Fruit fly (Drosophila melanogaster) whole organism, pupa: ENCODE results near the gene CG43051.

Source experiments
- CG10348 ChIP-seq: fragments of 200-800 bp; sonication (Bioruptor generic); IDR thresholded peaks from 2 replicates; pipeline ENCODE4 v1.3.6; 2022; ENCODE audit warnings: missing biosample characterization, missing genetic modification characterization
- CG12605 ChIP-seq: fragments of 200-800 bp; sonication (Bioruptor generic); IDR thresholded peaks from 2 replicates; pipeline ENCODE4 v1.3.6; 2022; ENCODE audit warnings: missing biosample characterization, missing genetic modification characterization
- CG13204 ChIP-seq: fragments of 200-800 bp; sonication (Bioruptor generic); optimal IDR thresholded peaks from 2 replicates; lab custom pipeline; 2018; ENCODE audit warnings: missing biosample characterization, mild to moderate bottlenecking, missing genetic modification characterization, moderate library complexity
- CG14655 ChIP-seq: fragments of 200-800 bp; sonication (Bioruptor generic); optimal IDR thresholded peaks from 3 replicates; lab custom pipeline; 2017; ENCODE audit warnings: mild to moderate bottlenecking, missing biosample characterization, missing genetic modification reagents, missing genetic modification characterization
- CG15710 ChIP-seq: fragments of 200-800 bp; sonication (Bioruptor generic); optimal IDR thresholded peaks from 2 replicates; lab custom pipeline; 2018; ENCODE audit warnings: missing biosample characterization, mild to moderate bottlenecking, missing genetic modification characterization, moderate library complexity
- CG17806 ChIP-seq: fragments of 200-800 bp; sonication (Bioruptor generic); optimal IDR thresholded peaks from 2 replicates; lab custom pipeline; 2018; ENCODE audit warnings: missing biosample characterization, mild to moderate bottlenecking, missing genetic modification characterization, moderate library complexity
- CG32121 ChIP-seq: fragments of 200-800 bp; sonication (Bioruptor generic); IDR thresholded peaks from 2 replicates; pipeline ENCODE4 v1.3.6; 2022; ENCODE audit warnings: missing biosample characterization, missing genetic modification characterization
- CG34367 ChIP-seq: fragments of 200-800 bp; sonication (Bioruptor generic); optimal IDR thresholded peaks from 2 replicates; lab custom pipeline; 2018; ENCODE audit warnings: missing biosample characterization, mild to moderate bottlenecking, missing genetic modification characterization
- CG4496 ChIP-seq: fragments of 200-800 bp; sonication (Bioruptor generic); IDR thresholded peaks from 3 replicates; pipeline ENCODE4 v1.3.6; 2022; ENCODE audit warnings: missing biosample characterization, missing genetic modification characterization
- CG8159 ChIP-seq: fragments of 200-800 bp; sonication (Bioruptor generic); optimal IDR thresholded peaks from 3 replicates; lab custom pipeline; 2018; ENCODE audit warnings: missing biosample characterization, mild to moderate bottlenecking, missing genetic modification characterization, moderate library complexity
- CG8301 ChIP-seq: fragments of 200-800 bp; sonication (Bioruptor generic); optimal IDR thresholded peaks from 2 replicates; lab custom pipeline; 2018; ENCODE audit warnings: missing biosample characterization, mild to moderate bottlenecking, missing genetic modification characterization
- CG9948 ChIP-seq: fragments of 200-800 bp; sonication (Bioruptor generic); optimal IDR thresholded peaks from 2 replicates; lab custom pipeline; 2018; ENCODE audit warnings: missing biosample characterization, mild to moderate bottlenecking, missing genetic modification characterization, moderate library complexity
- D1 ChIP-seq: fragments of 200-800 bp; sonication (Bioruptor generic); optimal IDR thresholded peaks from 2 replicates; lab custom pipeline; 2018; ENCODE audit warnings: missing biosample characterization, mild to moderate bottlenecking, missing genetic modification characterization, moderate library complexity
- EcR ChIP-seq: fragments of 200-800 bp; sonication (Bioruptor generic); optimal IDR thresholded peaks from 3 replicates; lab custom pipeline; 2019; ENCODE audit warnings: missing biosample characterization, missing genetic modification characterization, mild to moderate bottlenecking, moderate library complexity, missing genetic modification reagents
- Ets98B ChIP-seq: fragments of 200-800 bp; sonication (Bioruptor generic); IDR thresholded peaks from 2 replicates; pipeline ENCODE4 v1.3.6; 2022; ENCODE audit warnings: missing biosample characterization, missing genetic modification characterization
- Pif1A ChIP-seq: fragments of 200-800 bp; sonication (Bioruptor generic); optimal IDR thresholded peaks from 3 replicates; lab custom pipeline; 2016; ENCODE audit warnings: missing biosample characterization, missing genetic modification characterization
- Pif1B ChIP-seq: fragments of 200-800 bp; sonication (Bioruptor generic); optimal IDR thresholded peaks from 3 replicates; lab custom pipeline; 2016; ENCODE audit warnings: missing biosample characterization, missing genetic modification characterization
- Snoo ChIP-seq: fragments of 200-800 bp; sonication (Bioruptor generic); optimal IDR thresholded peaks from 3 replicates; lab custom pipeline; 2017; ENCODE audit warnings: missing biosample characterization, mild to moderate bottlenecking, missing genetic modification characterization, inconsistent platforms
- fd96Ca ChIP-seq: fragments of 200-800 bp; sonication (Bioruptor generic); IDR thresholded peaks from 3 replicates; pipeline ENCODE4 v1.3.6; 2022; ENCODE audit warnings: missing biosample characterization, missing genetic modification characterization
- gl ChIP-seq: fragments of 200-800 bp; sonication (Bioruptor generic); optimal IDR thresholded peaks from 2 replicates; lab custom pipeline; 2018; ENCODE audit warnings: missing biosample characterization, mild to moderate bottlenecking, missing genetic modification characterization
- rn ChIP-seq: fragments of 200-800 bp; sonication (Bioruptor generic); IDR thresholded peaks from 2 replicates; pipeline ENCODE4 v1.3.6; 2022; ENCODE audit warnings: missing biosample characterization, missing genetic modification characterization

The CG43051 gene

DNA sequence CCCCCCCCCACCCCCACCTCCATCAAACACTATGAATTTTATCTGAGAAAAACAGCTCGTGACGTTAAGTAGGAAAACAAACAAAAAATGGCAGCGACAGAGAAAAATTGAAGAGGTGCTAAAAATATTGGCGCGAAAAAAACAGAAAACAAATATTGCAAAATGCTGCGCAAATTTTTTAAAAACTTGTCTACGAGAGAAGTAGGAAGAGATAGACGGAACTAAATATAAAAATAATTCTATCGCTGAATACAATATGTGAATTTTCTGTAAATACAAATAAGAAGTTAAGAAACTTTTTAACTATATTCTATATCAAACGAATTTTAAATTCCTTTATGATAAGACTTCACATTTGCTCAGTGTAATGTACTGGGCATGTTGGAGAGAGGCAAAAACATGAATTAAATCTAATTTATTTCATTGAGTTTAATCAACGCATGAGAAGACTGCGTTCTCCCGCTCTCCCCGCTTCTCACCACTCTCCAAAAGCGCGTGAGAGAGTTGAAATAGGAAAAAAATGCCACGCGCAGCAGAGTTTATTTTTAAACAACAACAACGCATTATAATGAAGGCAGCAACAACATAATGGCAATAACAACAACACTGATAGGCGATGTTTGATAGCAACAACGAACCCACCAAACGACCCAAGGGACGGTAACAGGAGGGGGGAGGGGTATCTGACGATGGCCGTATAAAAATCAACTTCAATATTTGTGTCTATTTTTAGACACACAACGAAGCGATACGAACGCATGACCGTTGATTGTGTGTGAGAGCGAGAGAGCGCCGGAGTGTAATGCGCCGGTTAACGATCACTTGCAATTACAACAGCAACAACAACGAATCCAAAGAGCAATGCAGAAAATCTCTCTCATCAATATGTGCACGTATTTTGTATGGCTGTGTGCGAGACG, 21.6 kb downstream of the CG43051 start:
- TF ChIP-seq CG12605 (GFP tag; lab: Robert Waterston, UW) (peak; percentile 75), rn (GFP tag; lab: Robert Waterston, UW) (peak; percentile 41; the same call in 1 of the 2 replicates), Pif1B (peak; percentile 33), gl (tag; lab: Kevin White, UChicago) (peak; percentile 85), EcR (GFP tag; lab: Kevin White, UChicago) (peak; percentile 97), CG15710 (peak; percentile 41), CG9948 (peak; percentile 32), CG8301 (tag; lab: Kevin White, UChicago) (peak; percentile 44), Pif1A (GFP tag; lab: Kevin White, UChicago) (peak; percentile 62), CG34367 (peak; percentile 14), CG10348 (GFP tag; lab: Robert Waterston, UW) (no peak), Ets98B (GFP tag; lab: Robert Waterston, UW) (peak; percentile 71), CG17806 (peak; percentile 25), D1 (tag; lab: Kevin White, UChicago) (peak; percentile 15), CG8159 (tag; lab: Kevin White, UChicago) (peak; percentile 23), CG13204 (GFP tag; lab: Kevin White, UChicago) (peak; percentile 80), CG4496 (peak; percentile 73), Snoo (tag; lab: Kevin White, UChicago) (no peak), CG32121 (GFP tag; lab: Robert Waterston, UW) (peak; percentile 71), CG14655 (GFP tag; lab: Kevin White, UChicago) (peak; percentile 58), fd96Ca (peak; percentile 80; the same call in 2 of the 3 replicates)

DNA sequence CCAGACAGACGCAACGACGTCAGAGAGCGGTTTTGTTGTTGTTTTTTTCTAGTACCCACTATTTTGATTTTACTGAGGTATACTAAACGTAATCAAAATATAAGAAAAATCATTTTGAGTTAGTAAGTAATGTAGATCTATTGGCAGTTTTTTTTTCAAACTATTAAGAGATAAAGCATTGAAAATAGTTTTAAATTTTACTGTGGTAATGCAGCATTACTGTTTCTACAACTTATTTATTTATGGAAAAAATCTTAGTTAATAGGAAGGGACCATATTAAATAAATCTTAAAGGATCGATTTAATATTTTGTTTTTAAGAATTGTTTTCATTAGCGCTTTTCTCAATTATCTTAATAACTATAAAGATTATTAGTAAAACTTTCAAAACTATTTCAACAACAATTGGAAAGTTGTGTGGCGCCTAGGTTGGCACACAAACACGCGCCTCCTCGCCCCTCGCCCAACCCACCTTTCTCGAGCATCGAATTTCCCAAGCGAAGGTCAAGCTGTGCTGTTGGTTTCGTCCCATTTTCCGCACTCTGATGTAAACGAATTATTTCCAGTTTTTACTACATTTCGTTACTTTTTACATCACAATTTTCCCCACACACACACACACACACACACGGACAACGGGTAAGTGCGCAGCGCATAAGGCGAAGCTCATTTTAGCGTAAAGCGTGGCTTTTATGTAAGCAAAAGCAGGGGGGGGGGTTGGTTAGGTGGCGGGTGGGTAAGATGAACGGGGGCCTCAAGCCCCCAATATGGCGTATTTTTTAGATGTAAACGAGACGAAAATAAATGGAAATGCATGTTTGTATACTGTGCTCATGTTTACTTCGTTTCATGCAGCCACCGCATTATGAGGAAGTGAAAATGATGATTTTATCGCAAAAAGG, 22.5 kb downstream of the CG43051 start:
- no peak for TF ChIP-seq EcR (GFP tag; lab: Kevin White, UChicago)
- TF ChIP-seq rn (GFP tag; lab: Robert Waterston, UW): no peak
- no peak for TF ChIP-seq CG15710
- TF ChIP-seq CG17806: peak; percentile 24
- TF ChIP-seq CG8159 (tag; lab: Kevin White, UChicago): peak; percentile 7
- TF ChIP-seq CG13204 (GFP tag; lab: Kevin White, UChicago): no peak
- no peak for TF ChIP-seq CG10348 (GFP tag; lab: Robert Waterston, UW)
- TF ChIP-seq D1 (tag; lab: Kevin White, UChicago): no peak
- TF ChIP-seq Pif1A (GFP tag; lab: Kevin White, UChicago): no peak
- no peak; the same call in 1 of the 2 replicates for TF ChIP-seq CG12605 (GFP tag; lab: Robert Waterston, UW)
- TF ChIP-seq Snoo (tag; lab: Kevin White, UChicago): no peak
- TF ChIP-seq Ets98B (GFP tag; lab: Robert Waterston, UW): no peak
- no peak for TF ChIP-seq CG34367
- peak; percentile 37 for TF ChIP-seq CG9948
- 0 out of 3 replicates have a peak, but pooled peaks have one; percentile 36 for TF ChIP-seq fd96Ca

DNA sequence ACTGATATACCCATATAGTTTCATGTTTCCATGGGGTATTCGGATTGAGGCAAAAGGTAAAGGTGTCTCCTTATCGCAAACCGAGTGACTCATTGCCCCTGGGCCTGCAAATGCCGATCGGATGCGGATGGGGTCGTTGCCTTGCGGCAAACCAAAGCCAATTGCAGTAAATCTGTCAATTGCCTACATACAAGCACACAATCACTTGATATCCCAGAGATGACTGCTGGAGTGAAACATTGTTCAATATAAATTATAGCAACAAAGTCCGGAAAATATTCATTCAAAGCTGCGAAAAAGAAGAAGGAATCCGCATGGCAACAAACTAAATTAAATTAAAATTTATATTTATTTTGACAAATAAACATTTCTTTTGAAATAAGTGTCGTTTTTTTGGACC, 24.9 kb downstream of the CG43051 start:
- no peak for TF ChIP-seq Pif1B
- no peak for TF ChIP-seq D1 (tag; lab: Kevin White, UChicago)
- no peak for TF ChIP-seq CG8301 (tag; lab: Kevin White, UChicago)
- TF ChIP-seq CG9948: no peak

DNA sequence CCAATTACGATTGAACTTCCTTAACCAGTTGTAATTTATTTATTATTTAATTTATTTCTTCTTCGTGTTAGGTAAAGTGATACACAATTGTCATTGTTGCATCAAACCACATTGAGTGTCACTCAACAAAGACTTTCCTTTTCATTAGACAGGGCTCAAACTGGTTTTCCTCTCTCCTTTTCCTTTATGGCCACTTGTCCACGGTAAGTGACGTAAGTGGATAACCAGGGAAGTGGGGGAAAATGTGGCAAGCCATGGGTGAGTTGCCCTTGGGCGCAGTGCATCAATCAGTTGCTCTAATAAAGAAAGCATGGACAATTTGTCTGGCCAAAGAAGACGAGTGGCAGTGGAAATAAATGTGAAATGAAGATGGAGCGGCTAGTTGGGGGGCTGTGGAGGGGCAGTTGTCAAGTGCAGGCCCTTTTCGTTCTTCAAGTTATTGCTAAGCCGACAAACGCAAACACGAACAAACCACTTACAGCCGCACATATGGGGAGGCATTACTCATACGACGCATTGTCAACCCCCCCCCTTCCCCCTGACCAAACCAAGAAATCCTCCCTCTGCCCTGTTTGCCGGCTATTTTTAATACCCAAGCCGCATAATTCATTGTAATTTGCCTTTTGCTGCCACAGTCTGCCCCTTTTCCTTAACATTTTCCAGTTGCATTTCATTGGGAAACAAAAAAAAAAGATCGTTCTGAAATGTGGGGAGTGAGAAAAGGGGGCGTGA, 26.1 kb downstream of the CG43051 start:
- TF ChIP-seq fd96Ca (0 out of 3 replicates have a peak, but pooled peaks have one; percentile 8), CG17806 (no peak), CG32121 (GFP tag; lab: Robert Waterston, UW) (0 out of 2 replicates have a peak, but pooled peaks have one; percentile 10)

DNA sequence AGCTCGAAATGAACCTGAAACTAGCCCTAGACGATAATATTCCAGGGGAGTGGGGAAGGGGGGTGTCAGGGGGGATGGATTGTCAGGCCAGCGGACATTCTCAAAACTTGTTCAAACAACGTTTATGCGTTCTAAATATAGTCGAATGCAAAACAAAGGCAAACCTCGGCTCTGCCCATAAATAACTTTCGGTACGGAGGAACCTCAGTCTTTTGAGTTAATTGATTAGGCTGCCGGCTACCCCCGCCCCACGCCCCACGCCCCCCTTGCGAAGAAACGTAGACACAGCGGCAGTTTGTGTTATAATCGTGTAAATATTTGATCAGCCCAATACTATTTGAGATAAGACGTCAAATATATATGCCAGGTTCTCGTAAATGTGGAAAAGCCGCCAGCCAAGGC, 27.9 kb downstream of the CG43051 start:
- peak; percentile 5 for TF ChIP-seq EcR (GFP tag; lab: Kevin White, UChicago)
- no peak for TF ChIP-seq CG13204 (GFP tag; lab: Kevin White, UChicago)
- TF ChIP-seq gl (tag; lab: Kevin White, UChicago): no peak
- peak; percentile 33; the same call in 1 of the 3 replicates for TF ChIP-seq fd96Ca
